Worm (Caenorhabditis elegans) whole organism, late embryonic: Measurements from ENCODE around the gene hrde-1.

Experiments used
- C08G9.2 ChIP-seq: sonication (generic microtip); optimal IDR thresholded peaks from 2 replicates; lab custom pipeline; 2016; ENCODE audit warnings: mild to moderate bottlenecking, missing genetic modification characterization, moderate library complexity, missing compliant biosample characterization
- K02D7.2 ChIP-seq: sonication (generic microtip); optimal IDR thresholded peaks from 2 replicates; lab custom pipeline; 2017; ENCODE audit warnings: mild to moderate bottlenecking, missing genetic modification characterization, missing compliant biosample characterization
- K09A11.1 ChIP-seq: sonication (generic microtip); optimal IDR thresholded peaks from 2 replicates; lab custom pipeline; 2017; ENCODE audit warnings: antibody characterized with exemption, mild to moderate bottlenecking, missing genetic modification characterization, missing compliant biosample characterization; ENCODE audit not compliant: insufficient read depth
- T23F11.4 ChIP-seq: fragments of 200-800 bp; sonication (Bioruptor generic); optimal IDR thresholded peaks from 2 replicates; lab custom pipeline; 2018; ENCODE audit warnings: mild to moderate bottlenecking, missing genetic modification characterization, missing compliant biosample characterization
- ahr-1 ChIP-seq: sonication (generic microtip); optimal IDR thresholded peaks from 2 replicates; lab custom pipeline; 2016; ENCODE audit warnings: missing genetic modification characterization, missing compliant biosample characterization
- ceh-14 ChIP-seq: sonication (generic microtip); optimal IDR thresholded peaks from 2 replicates; lab custom pipeline; 2016; ENCODE audit warnings: missing genotype, missing genetic modification characterization, missing compliant biosample characterization
- ceh-19 ChIP-seq: fragments of 200-800 bp; sonication (Bioruptor generic); optimal IDR thresholded peaks from 2 replicates; lab custom pipeline; 2018; ENCODE audit warnings: mild to moderate bottlenecking, missing genetic modification characterization, missing compliant biosample characterization
- ceh-22 ChIP-seq: sonication (generic microtip); optimal IDR thresholded peaks from 2 replicates; lab custom pipeline; 2017; ENCODE audit warnings: missing biosample characterization, missing genetic modification characterization
- ceh-31 ChIP-seq: sonication (generic microtip); optimal IDR thresholded peaks from 2 replicates; lab custom pipeline; 2016; ENCODE audit warnings: missing genetic modification characterization, missing compliant biosample characterization
- ceh-34 ChIP-seq: sonication (generic microtip); optimal IDR thresholded peaks from 2 replicates; lab custom pipeline; 2016; ENCODE audit warnings: mild to moderate bottlenecking, missing genetic modification characterization, missing compliant biosample characterization
- ceh-45 ChIP-seq: fragments of 200-800 bp; sonication (Bioruptor generic); IDR thresholded peaks from 2 replicates; pipeline ENCODE4 v1.3.6; 2022; ENCODE audit warnings: missing genetic modification reagents, missing genetic modification characterization, missing compliant biosample characterization
- ceh-6 ChIP-seq: fragments of 200-800 bp; sonication (Bioruptor generic); optimal IDR thresholded peaks from 2 replicates; lab custom pipeline; 2018; ENCODE audit warnings: mild to moderate bottlenecking, missing genetic modification characterization, missing compliant biosample characterization
- ceh-9 ChIP-seq: sonication (generic microtip); optimal IDR thresholded peaks from 2 replicates; lab custom pipeline; 2016; ENCODE audit warnings: mild to moderate bottlenecking, missing genetic modification characterization, inconsistent platforms, missing compliant biosample characterization
- che-1 ChIP-seq: sonication (generic microtip); optimal IDR thresholded peaks from 2 replicates; lab custom pipeline; 2016; ENCODE audit warnings: mild to moderate bottlenecking, missing genetic modification characterization, missing compliant biosample characterization
- elt-4 ChIP-seq: sonication (generic microtip); optimal IDR thresholded peaks from 2 replicates; lab custom pipeline; 2016; ENCODE audit warnings: missing genetic modification characterization, missing compliant biosample characterization
- eyg-1 ChIP-seq: sonication (generic microtip); optimal IDR thresholded peaks from 2 replicates; lab custom pipeline; 2016; ENCODE audit warnings: missing genotype, missing genetic modification characterization, missing compliant biosample characterization
- fax-1 ChIP-seq: sonication (generic microtip); optimal IDR thresholded peaks from 2 replicates; lab custom pipeline; 2016; ENCODE audit warnings: missing genotype, missing genetic modification characterization, missing compliant biosample characterization
- fkh-10 ChIP-seq: fragments of 150-350 bp; optimal IDR thresholded peaks from 2 replicates; lab custom pipeline; 2014; ENCODE audit warnings: missing biosample characterization, missing genetic modification reagents, missing genetic modification characterization
- fkh-6 ChIP-seq: sonication (generic microtip); optimal IDR thresholded peaks from 2 replicates; lab custom pipeline; 2016; ENCODE audit warnings: missing genetic modification characterization, missing compliant biosample characterization
- gmeb-2 ChIP-seq: sonication (generic microtip); optimal IDR thresholded peaks from 2 replicates; lab custom pipeline; 2016; ENCODE audit warnings: missing genetic modification characterization, inconsistent platforms, missing compliant biosample characterization
- hlh-15 ChIP-seq: sonication (generic microtip); optimal IDR thresholded peaks from 2 replicates; lab custom pipeline; 2016; ENCODE audit warnings: missing genetic modification characterization, missing compliant biosample characterization
- hlh-8 ChIP-seq: sonication (generic microtip); optimal IDR thresholded peaks from 2 replicates; lab custom pipeline; 2016; ENCODE audit warnings: missing genotype, missing genetic modification characterization, missing compliant biosample characterization
- lim-6 ChIP-seq: sonication (generic microtip); optimal IDR thresholded peaks from 2 replicates; lab custom pipeline; 2016; ENCODE audit warnings: missing genetic modification characterization, missing compliant biosample characterization
- madf-2 ChIP-seq: sonication (generic microtip); optimal IDR thresholded peaks from 2 replicates; lab custom pipeline; 2017; ENCODE audit warnings: missing genetic modification characterization, missing compliant biosample characterization
- mec-3 ChIP-seq: sonication (generic microtip); optimal IDR thresholded peaks from 2 replicates; lab custom pipeline; 2016; ENCODE audit warnings: borderline replicate concordance, missing genetic modification characterization, missing compliant biosample characterization
- nfya-1 ChIP-seq: sonication (generic microtip); optimal IDR thresholded peaks from 2 replicates; lab custom pipeline; 2017; ENCODE audit warnings: missing genetic modification characterization, mild to moderate bottlenecking, missing compliant biosample characterization, antibody characterized with exemption, moderate library complexity
- odd-2 ChIP-seq: sonication (generic microtip); optimal IDR thresholded peaks from 2 replicates; lab custom pipeline; 2017; ENCODE audit warnings: antibody characterized with exemption, mild to moderate bottlenecking, missing genetic modification characterization, missing compliant biosample characterization
- pag-3 ChIP-seq: sonication (generic microtip); optimal IDR thresholded peaks from 2 replicates; lab custom pipeline; 2016; ENCODE audit warnings: missing compliant biosample characterization, missing genetic modification characterization, borderline replicate concordance
- pax-1 ChIP-seq: fragments of 150-350 bp; optimal IDR thresholded peaks from 2 replicates; lab custom pipeline; 2014; ENCODE audit warnings: missing biosample characterization, missing genetic modification characterization
- pha-4 ChIP-seq: fragments of 150-350 bp; optimal IDR thresholded peaks from 2 replicates; lab custom pipeline; 2018; ENCODE audit warnings: missing biosample characterization, missing genetic modification reagents, missing genetic modification characterization
- rnt-1 ChIP-seq: sonication (generic microtip); optimal IDR thresholded peaks from 2 replicates; lab custom pipeline; 2016; ENCODE audit warnings: missing genetic modification characterization, missing compliant biosample characterization
- sox-4 ChIP-seq: sonication (generic microtip); optimal IDR thresholded peaks from 2 replicates; lab custom pipeline; 2017; ENCODE audit warnings: mild to moderate bottlenecking, missing genetic modification characterization, inconsistent platforms, missing compliant biosample characterization
- tbx-7 ChIP-seq: sonication (generic microtip); optimal IDR thresholded peaks from 2 replicates; lab custom pipeline; 2016; ENCODE audit warnings: missing genotype, missing genetic modification characterization, missing compliant biosample characterization
- ttx-3 ChIP-seq: sonication (generic microtip); optimal IDR thresholded peaks from 2 replicates; lab custom pipeline; 2016; ENCODE audit warnings: missing genetic modification reagents, missing genetic modification characterization, missing compliant biosample characterization
- unc-3 ChIP-seq, 2 experiments: fragments of 200-800 bp in 1 of 2; sonication (Bioruptor generic) in 1 of 2; sonication (generic microtip) in 1 of 2; conservative IDR thresholded peaks in 1 of 2; optimal IDR thresholded peaks in 1 of 2; 2 replicates each; pipeline versions ENCODE4 v1.3.6 to Lab custom; 2016 to 2022; ENCODE audit warnings: missing compliant biosample characterization in 2 of 2, missing genetic modification characterization in 2 of 2, missing genetic modification reagents in 1 of 2
- unc-42 ChIP-seq: sonication (generic microtip); optimal IDR thresholded peaks from 2 replicates; lab custom pipeline; 2016; ENCODE audit warnings: missing genotype, missing genetic modification characterization, missing compliant biosample characterization
- unc-86 ChIP-seq: sonication (generic microtip); optimal IDR thresholded peaks from 2 replicates; lab custom pipeline; 2016; ENCODE audit warnings: missing genetic modification characterization, missing compliant biosample characterization
- zip-5 ChIP-seq: sonication (generic microtip); optimal IDR thresholded peaks from 2 replicates; lab custom pipeline; 2016; ENCODE audit warnings: missing genetic modification characterization, missing compliant biosample characterization
- ztf-16 ChIP-seq: sonication (generic microtip); optimal IDR thresholded peaks from 2 replicates; lab custom pipeline; 2017; ENCODE audit warnings: missing genetic modification characterization, missing compliant biosample characterization

hrde-1 gene

ce11 chrIII:4189602-4190001, 13.6 kb upstream of the hrde-1 start:
- no peak for TF ChIP-seq pag-3 (tag; lab: Kevin White, UChicago)
- TF ChIP-seq eyg-1 (tag; lab: Kevin White, UChicago) = no peak
- TF ChIP-seq mec-3 (tag; lab: Kevin White, UChicago) = no peak
- TF ChIP-seq fkh-6 (tag; lab: Kevin White, UChicago) = no peak
- no peak for TF ChIP-seq nfya-1

ce11 chrIII:4187845-4188244, 11.9 kb upstream of the hrde-1 start, which contains the start of gene R74.2:
Gene R74.2, plus strand, starts transcription at chrIII:4188160.
- TF ChIP-seq ttx-3 (tag; lab: Kevin White, UChicago) (no peak), pag-3 (tag; lab: Kevin White, UChicago) (no peak), ceh-31 (tag; lab: Kevin White, UChicago) (no peak), gmeb-2 (tag; lab: Kevin White, UChicago) (no peak), hlh-8 (no peak), unc-42 (tag; lab: Kevin White, UChicago) (no peak), hlh-15 (no peak), pax-1 (tag; lab: Kevin White, UChicago) (no peak), zip-5 (tag; lab: Kevin White, UChicago) (no peak), ztf-16 (no peak), ahr-1 (tag; lab: Kevin White, UChicago) (no peak), ceh-45 (no peak), ceh-22 (tag; lab: Kevin White, UChicago) (no peak), odd-2 (tag; lab: Kevin White, UChicago) (no peak), ceh-14 (tag; lab: Kevin White, UChicago) (no peak), tbx-7 (tag; lab: Kevin White, UChicago) (no peak), rnt-1 (tag; lab: Kevin White, UChicago) (no peak)

ce11 chrIII:4186751-4187309, 10.9 kb upstream of the hrde-1 start, which contains the start of gene lars-1:
Gene lars-1, minus strand, starts transcription at chrIII:4186801.
- TF ChIP-seq unc-86 (tag; lab: Kevin White, UChicago) (no peak), pha-4 (tag; lab: Kevin White, UChicago) (no peak), ceh-19 (no peak), ceh-14 (tag; lab: Kevin White, UChicago) (no peak), madf-2 (tag; lab: Kevin White, UChicago) (no peak), unc-3 (GFP tag; conservative IDR thresholded peaks at IDR 0.05; lab: Robert Waterston, UW) (no peak), unc-3 (tag; optimal IDR thresholded peaks at IDR 0.05; lab: Kevin White, UChicago) (no peak), ceh-34 (tag; lab: Kevin White, UChicago) (no peak), ceh-6 (GFP tag; lab: Kevin White, UChicago) (no peak), fkh-10 (GFP tag; lab: Kevin White, UChicago) (no peak), pag-3 (tag; lab: Kevin White, UChicago) (no peak), ceh-9 (tag; lab: Kevin White, UChicago) (no peak), K09A11.1 (no peak), C08G9.2 (tag; lab: Kevin White, UChicago) (no peak), K02D7.2 (tag; lab: Kevin White, UChicago) (no peak), sox-4 (tag; lab: Kevin White, UChicago) (no peak)

- TF ChIP-seq fax-1 (tag; lab: Kevin White, UChicago) (no peak), mec-3 (tag; lab: Kevin White, UChicago) (no peak), pha-4 (tag; lab: Kevin White, UChicago) (no peak), elt-4 (tag; lab: Kevin White, UChicago) (no peak), lim-6 (tag; lab: Kevin White, UChicago) (no peak), che-1 (tag; lab: Kevin White, UChicago) (no peak), ceh-6 (GFP tag; lab: Kevin White, UChicago) (no peak), ceh-34 (tag; lab: Kevin White, UChicago) (no peak), T23F11.4 (GFP tag; lab: Kevin White, UChicago) (no peak), ahr-1 (tag; lab: Kevin White, UChicago) (no peak), ceh-19 (no peak), ttx-3 (tag; lab: Kevin White, UChicago) (no peak), rnt-1 (tag; lab: Kevin White, UChicago) (no peak)
Measured at ce11 chrIII:4181338-4181737, 5.4 kb upstream of the hrde-1 start, which contains the start of gene C16C10.1. Gene C16C10.1, minus strand, starts transcription at chrIII:4181438.
